Worm (Caenorhabditis elegans): ENCODE data around the gene C13A2.3.

DNA sequence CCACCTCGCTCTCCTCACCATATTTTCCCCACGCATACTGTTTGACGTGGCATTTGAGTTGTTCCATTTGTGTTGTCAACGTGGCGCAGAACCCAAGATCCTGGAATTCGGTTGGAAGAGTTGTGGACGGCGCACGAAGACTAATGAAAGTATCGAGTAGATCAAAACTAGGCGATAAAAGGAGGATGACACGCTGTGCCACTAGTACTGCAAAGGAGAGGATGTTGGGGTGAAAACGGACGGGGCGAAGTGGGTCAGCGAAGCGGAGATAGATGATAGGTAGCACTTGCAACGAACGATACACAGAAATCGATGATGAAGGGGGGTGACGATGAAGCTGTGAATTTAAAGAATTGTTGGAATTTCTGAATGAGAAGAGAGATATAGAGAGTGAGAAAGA lies 35.2 kb upstream of the C13A2.3 start, which contains the start of gene C05C8.7:
- TF ChIP-seq flt-1 (GFP tag; IDR thresholded peaks at IDR 0.05) (0 out of 2 replicates have a peak, but pooled peaks have one; percentile 51), tab-1 (GFP tag; IDR thresholded peaks at IDR 0.05) (no peak), med-1 (GFP tag; optimal IDR thresholded peaks at IDR 0.05; ENCODE audit: insufficient read depth) (no peak), T22C8.4 (GFP tag; IDR thresholded peaks at IDR 0.05) (no peak), klf-2 (GFP tag; conservative IDR thresholded peaks at IDR 0.05) (no peak), ztf-29 (GFP tag; IDR thresholded peaks at IDR 0.05) (no peak)

All from whole organism, midembryonic.